Fruit fly (Drosophila melanogaster): Measurements from ENCODE around the gene IKKbeta.

- no peak for TF ChIP-seq CG8159 (tag; optimal IDR thresholded peaks at IDR 0.05)
- TF ChIP-seq CG34367 (tag; optimal IDR thresholded peaks at IDR 0.05) = no peak
- no peak for TF ChIP-seq CG15710 (tag; optimal IDR thresholded peaks at IDR 0.05)
- no peak for TF ChIP-seq gl (tag; optimal IDR thresholded peaks at IDR 0.05)
- TF ChIP-seq D1 (tag; optimal IDR thresholded peaks at IDR 0.05) = peak; percentile 38
- TF ChIP-seq Ets98B (GFP tag; IDR thresholded peaks at IDR 0.05) = no peak
- no peak for TF ChIP-seq Pif1A (GFP tag; optimal IDR thresholded peaks at IDR 0.05)
- no peak for TF ChIP-seq rn (GFP tag; IDR thresholded peaks at IDR 0.05)
- TF ChIP-seq CG14655 (GFP tag; optimal IDR thresholded peaks at IDR 0.05) = no peak
- no peak for TF ChIP-seq CG4496 (GFP tag; IDR thresholded peaks at IDR 0.05)
- TF ChIP-seq CG17806 (tag; optimal IDR thresholded peaks at IDR 0.05) = no peak
These were observed 8.3 kb downstream of the IKKbeta start for dm6 chr3R:16040925-16041324.

All from whole organism, pupa.